Fruit fly (Drosophila melanogaster): ENCODE results near the gene CG8661.

The CG8661 gene

dm6 chrX:17249326-17249725 lies 35.0 kb downstream of the CG8661 start, which contains the start of gene CG8675 (continued):
- TF ChIP-seq Aef1 (GFP tag; IDR thresholded peaks at IDR 0.05) (no peak), NC2β (GFP tag; optimal IDR thresholded peaks at IDR 0.05) (no peak), salm (tag; optimal IDR thresholded peaks at IDR 0.05) (no peak), trh (GFP tag; optimal IDR thresholded peaks at IDR 0.05) (no peak), Ets97D (GFP tag; optimal IDR thresholded peaks at IDR 0.05) (peak; percentile 32), sr (GFP tag; IDR thresholded peaks at IDR 0.05) (no peak), CG6654 (GFP tag; optimal IDR thresholded peaks at IDR 0.05) (peak; percentile 99), Med (GFP tag) (peak; percentile 70), CG8924 (tag; optimal IDR thresholded peaks at IDR 0.05) (no peak), CG13624 (GFP tag; optimal IDR thresholded peaks at IDR 0.05) (peak; percentile 29), CG14710 (tag; optimal IDR thresholded peaks at IDR 0.05) (peak; percentile 32), Hmx (GFP tag; optimal IDR thresholded peaks at IDR 0.05) (no peak), odd (GFP tag; optimal IDR thresholded peaks at IDR 0.05) (no peak), danr (GFP tag; IDR thresholded peaks at IDR 0.05) (no peak), ab (GFP tag; optimal IDR thresholded peaks at IDR 0.05) (no peak), CG10543 (GFP tag; optimal IDR thresholded peaks at IDR 0.05) (no peak), CG8281 (tag; optimal IDR thresholded peaks at IDR 0.05) (no peak), E2f2 (GFP tag; IDR thresholded peaks at IDR 0.05) (peak; percentile 31; the same call in 1 of the 2 replicates), CG32532 (GFP tag; IDR thresholded peaks at IDR 0.05) (no peak), amos (GFP tag; IDR thresholded peaks at IDR 0.05; ENCODE audit: partially characterized antibody) (peak; percentile 21; the same call in 1 of the 2 replicates), stc (GFP tag; IDR thresholded peaks at IDR 0.05) (no peak), CG12299 (tag; optimal IDR thresholded peaks at IDR 0.05) (no peak), nmo (GFP tag; optimal IDR thresholded peaks at IDR 0.05) (peak; percentile 19), sd (tag; optimal IDR thresholded peaks at IDR 0.05) (no peak), CG10565 (GFP tag; optimal IDR thresholded peaks at IDR 0.05) (no peak), Dref (GFP tag; IDR thresholded peaks at IDR 0.05) (peak; percentile 43; the same call in 1 of the 2 replicates), stwl (tag; optimal IDR thresholded peaks at IDR 0.05) (peak; percentile 81), CG8089 (GFP tag; optimal IDR thresholded peaks at IDR 0.05) (no peak), CG9609 (GFP tag; optimal IDR thresholded peaks at IDR 0.05) (no peak), CG4730 (GFP tag; IDR thresholded peaks at IDR 0.05) (no peak), CTCF (GFP tag; optimal IDR thresholded peaks at IDR 0.05) (peak; percentile 48), CG12071 (GFP tag; optimal IDR thresholded peaks at IDR 0.05) (no peak), CG15073 (GFP tag; optimal IDR thresholded peaks at IDR 0.05) (no peak), gfzf (GFP tag; optimal IDR thresholded peaks at IDR 0.05) (peak; percentile 92), CG2116 (GFP tag; optimal IDR thresholded peaks at IDR 0.05) (peak; percentile 9), CG34224 (GFP tag; IDR thresholded peaks at IDR 0.05; ENCODE audit: partially characterized antibody) (no peak), shn (GFP tag; optimal IDR thresholded peaks at IDR 0.05) (no peak), Usf (GFP tag; optimal IDR thresholded peaks at IDR 0.05) (no peak), HmgZ (tag; optimal IDR thresholded peaks at IDR 0.05) (peak; percentile 40), B-H2 (GFP tag; optimal IDR thresholded peaks at IDR 0.05) (no peak), CG17829 (tag; optimal IDR thresholded peaks at IDR 0.05) (peak; percentile 13), CG8290 (GFP tag; optimal IDR thresholded peaks at IDR 0.05) (no peak), CG8290 (tag; optimal IDR thresholded peaks at IDR 0.05) (peak in 1 of 2 experiments; percentile 48), Myb (GFP tag; optimal IDR thresholded peaks at IDR 0.05) (peak; percentile 99), tx (GFP tag; optimal IDR thresholded peaks at IDR 0.05) (no peak), Eip74EF (GFP tag; optimal IDR thresholded peaks at IDR 0.05) (no peak), pum (GFP tag; optimal IDR thresholded peaks at IDR 0.05) (no peak), CG10431 (GFP tag; optimal IDR thresholded peaks at IDR 0.05) (no peak), abd-A (tag; optimal IDR thresholded peaks at IDR 0.05) (no peak), tup (GFP tag; optimal IDR thresholded peaks at IDR 0.05) (no peak), CG17186 (GFP tag; optimal IDR thresholded peaks at IDR 0.05) (peak; percentile 17), CG12391 (tag; optimal IDR thresholded peaks at IDR 0.05) (no peak), seq (GFP tag; IDR thresholded peaks at IDR 0.05) (no peak)
